Worm (Caenorhabditis elegans) whole organism, late embryonic: ENCODE measurements around the gene cpr-9.

Experiments
- C38D4.7 ChIP-seq: fragments of 200-800 bp; sonication (Bioruptor generic); optimal IDR thresholded peaks from 2 replicates; lab custom pipeline; 2018; ENCODE audit warnings: mild to moderate bottlenecking, missing genetic modification characterization, moderate library complexity, missing compliant biosample characterization
- K02D7.2 ChIP-seq: sonication (generic microtip); optimal IDR thresholded peaks from 2 replicates; lab custom pipeline; 2017; ENCODE audit warnings: mild to moderate bottlenecking, missing genetic modification characterization, missing compliant biosample characterization
- K09A11.1 ChIP-seq: sonication (generic microtip); optimal IDR thresholded peaks from 2 replicates; lab custom pipeline; 2017; ENCODE audit warnings: antibody characterized with exemption, mild to moderate bottlenecking, missing genetic modification characterization, missing compliant biosample characterization; ENCODE audit not compliant: insufficient read depth
- Y22D7AL.16 ChIP-seq: sonication (generic microtip); optimal IDR thresholded peaks from 2 replicates; lab custom pipeline; 2016; ENCODE audit warnings: missing genetic modification characterization, missing compliant biosample characterization
- ahr-1 ChIP-seq: sonication (generic microtip); optimal IDR thresholded peaks from 2 replicates; lab custom pipeline; 2016; ENCODE audit warnings: missing genetic modification characterization, missing compliant biosample characterization
- ceh-18 ChIP-seq: sonication (generic microtip); optimal IDR thresholded peaks from 2 replicates; lab custom pipeline; 2016; ENCODE audit warnings: missing genetic modification characterization, missing compliant biosample characterization
- ceh-19 ChIP-seq: fragments of 200-800 bp; sonication (Bioruptor generic); optimal IDR thresholded peaks from 2 replicates; lab custom pipeline; 2018; ENCODE audit warnings: mild to moderate bottlenecking, missing genetic modification characterization, missing compliant biosample characterization
- ceh-30 ChIP-seq: fragments of 150-350 bp; optimal IDR thresholded peaks from 2 replicates; lab custom pipeline; 2014; ENCODE audit warnings: missing biosample characterization, missing genetic modification characterization
- ceh-34 ChIP-seq: sonication (generic microtip); optimal IDR thresholded peaks from 2 replicates; lab custom pipeline; 2016; ENCODE audit warnings: mild to moderate bottlenecking, missing genetic modification characterization, missing compliant biosample characterization
- ceh-48 ChIP-seq: sonication (generic microtip); optimal IDR thresholded peaks from 2 replicates; lab custom pipeline; 2016; ENCODE audit warnings: missing genetic modification characterization, inconsistent platforms, missing compliant biosample characterization
- ceh-9 ChIP-seq: sonication (generic microtip); optimal IDR thresholded peaks from 2 replicates; lab custom pipeline; 2016; ENCODE audit warnings: mild to moderate bottlenecking, missing genetic modification characterization, inconsistent platforms, missing compliant biosample characterization
- dmd-4 ChIP-seq: sonication (generic microtip); optimal IDR thresholded peaks from 2 replicates; lab custom pipeline; 2016; ENCODE audit warnings: borderline replicate concordance, missing genetic modification characterization, missing compliant biosample characterization
- elt-2 ChIP-seq: sonication (generic microtip); optimal IDR thresholded peaks from 2 replicates; lab custom pipeline; 2016; ENCODE audit warnings: missing genetic modification reagents, missing genetic modification characterization, missing compliant biosample characterization
- elt-4 ChIP-seq: sonication (generic microtip); optimal IDR thresholded peaks from 2 replicates; lab custom pipeline; 2016; ENCODE audit warnings: missing genetic modification characterization, missing compliant biosample characterization
- fkh-10 ChIP-seq: fragments of 150-350 bp; optimal IDR thresholded peaks from 2 replicates; lab custom pipeline; 2014; ENCODE audit warnings: missing biosample characterization, missing genetic modification reagents, missing genetic modification characterization
- gmeb-2 ChIP-seq: sonication (generic microtip); optimal IDR thresholded peaks from 2 replicates; lab custom pipeline; 2016; ENCODE audit warnings: missing genetic modification characterization, inconsistent platforms, missing compliant biosample characterization
- lim-6 ChIP-seq: sonication (generic microtip); optimal IDR thresholded peaks from 2 replicates; lab custom pipeline; 2016; ENCODE audit warnings: missing genetic modification characterization, missing compliant biosample characterization
- lin-11 ChIP-seq: fragments of 200-800 bp; sonication (Bioruptor generic); optimal IDR thresholded peaks from 2 replicates; lab custom pipeline; 2018; ENCODE audit warnings: mild to moderate bottlenecking, missing genetic modification characterization, missing compliant biosample characterization
- madf-2 ChIP-seq: sonication (generic microtip); optimal IDR thresholded peaks from 2 replicates; lab custom pipeline; 2017; ENCODE audit warnings: missing genetic modification characterization, missing compliant biosample characterization
- nfya-1 ChIP-seq: sonication (generic microtip); optimal IDR thresholded peaks from 2 replicates; lab custom pipeline; 2017; ENCODE audit warnings: missing genetic modification characterization, mild to moderate bottlenecking, missing compliant biosample characterization, antibody characterized with exemption, moderate library complexity
- pag-3 ChIP-seq: sonication (generic microtip); optimal IDR thresholded peaks from 2 replicates; lab custom pipeline; 2016; ENCODE audit warnings: missing compliant biosample characterization, missing genetic modification characterization, borderline replicate concordance
- pax-1 ChIP-seq: fragments of 150-350 bp; optimal IDR thresholded peaks from 2 replicates; lab custom pipeline; 2014; ENCODE audit warnings: missing biosample characterization, missing genetic modification characterization
- pha-2 ChIP-seq: sonication (generic microtip); optimal IDR thresholded peaks from 2 replicates; lab custom pipeline; 2017; ENCODE audit warnings: mild to moderate bottlenecking, missing genetic modification characterization, missing compliant biosample characterization
- pqm-1 ChIP-seq: sonication (generic microtip); optimal IDR thresholded peaks from 2 replicates; lab custom pipeline; 2016; ENCODE audit warnings: missing genetic modification characterization, missing compliant biosample characterization
- sdc-2 ChIP-seq: sonication (generic microtip); optimal IDR thresholded peaks from 2 replicates; lab custom pipeline; 2016; ENCODE audit warnings: missing genotype, missing genetic modification characterization, missing compliant biosample characterization
- sox-4 ChIP-seq: sonication (generic microtip); optimal IDR thresholded peaks from 2 replicates; lab custom pipeline; 2017; ENCODE audit warnings: mild to moderate bottlenecking, missing genetic modification characterization, inconsistent platforms, missing compliant biosample characterization
- tbx-2 ChIP-seq: sonication (generic microtip); optimal IDR thresholded peaks from 2 replicates; lab custom pipeline; 2016; ENCODE audit warnings: missing genetic modification characterization, missing compliant biosample characterization
- tbx-7 ChIP-seq: sonication (generic microtip); optimal IDR thresholded peaks from 2 replicates; lab custom pipeline; 2016; ENCODE audit warnings: missing genotype, missing genetic modification characterization, missing compliant biosample characterization
- ttx-3 ChIP-seq: sonication (generic microtip); optimal IDR thresholded peaks from 2 replicates; lab custom pipeline; 2016; ENCODE audit warnings: missing genetic modification reagents, missing genetic modification characterization, missing compliant biosample characterization
- unc-42 ChIP-seq: sonication (generic microtip); optimal IDR thresholded peaks from 2 replicates; lab custom pipeline; 2016; ENCODE audit warnings: missing genotype, missing genetic modification characterization, missing compliant biosample characterization
- unc-55 ChIP-seq: sonication (generic microtip); optimal IDR thresholded peaks from 2 replicates; lab custom pipeline; 2017; ENCODE audit warnings: missing biosample characterization, missing genetic modification reagents, missing genetic modification characterization
- ztf-16 ChIP-seq: sonication (generic microtip); optimal IDR thresholded peaks from 2 replicates; lab custom pipeline; 2017; ENCODE audit warnings: missing genetic modification characterization, missing compliant biosample characterization

Gene cpr-9

DNA sequence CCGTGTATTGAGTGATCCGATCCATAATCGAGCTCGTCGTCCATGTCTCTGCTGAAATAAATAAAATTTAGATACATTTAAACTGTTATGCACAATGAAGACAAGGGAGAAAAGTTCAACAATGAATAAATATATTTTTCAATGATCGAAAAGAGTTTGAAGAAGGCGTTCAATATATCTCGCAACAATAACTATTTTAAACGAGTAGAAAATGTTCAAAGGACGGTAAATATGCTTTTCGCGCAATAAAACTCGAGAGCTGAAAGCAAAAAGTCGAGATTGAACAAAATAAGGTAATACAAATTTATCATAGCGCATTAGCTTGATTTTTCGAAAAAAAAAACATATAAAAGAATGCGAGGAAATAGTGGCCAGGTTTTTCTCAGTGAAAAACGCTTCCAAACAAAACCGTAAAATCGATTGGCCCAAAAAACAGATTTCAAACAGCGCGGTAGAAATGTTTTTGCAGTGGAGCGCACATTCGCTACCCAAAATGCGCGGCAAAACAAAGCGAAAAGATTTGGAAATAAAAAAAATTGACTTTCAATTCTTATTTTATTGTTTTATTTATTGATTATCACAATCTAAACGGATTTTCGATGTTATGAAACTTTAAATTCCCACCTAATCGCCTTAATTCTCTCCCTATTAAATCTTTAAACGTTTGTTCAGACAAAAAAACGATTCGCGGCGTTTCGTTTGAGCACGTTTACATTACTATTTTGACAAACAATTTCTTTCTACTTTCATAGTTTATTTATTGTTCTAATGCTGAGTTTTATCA, 38.2 kb downstream of the cpr-9 start, which contains the start of the genes kup-1 and F10C2.4:
TSS of gene kup-1 (minus strand) at position 51 of the 784 bp plus-strand sequence.
TSS of gene F10C2.4 (plus strand) at position 734 of the 784 bp plus-strand sequence.
- peak; percentile 28 for TF ChIP-seq ceh-48 (tag; lab: Kevin White, UChicago)
- peak; percentile 12 for TF ChIP-seq nfya-1 (tag; lab: Kevin White, UChicago)
- no peak for TF ChIP-seq lin-11 (tag; lab: Kevin White, UChicago)
- TF ChIP-seq unc-55 (GFP tag; lab: Kevin White, UChicago): peak; percentile 40

DNA sequence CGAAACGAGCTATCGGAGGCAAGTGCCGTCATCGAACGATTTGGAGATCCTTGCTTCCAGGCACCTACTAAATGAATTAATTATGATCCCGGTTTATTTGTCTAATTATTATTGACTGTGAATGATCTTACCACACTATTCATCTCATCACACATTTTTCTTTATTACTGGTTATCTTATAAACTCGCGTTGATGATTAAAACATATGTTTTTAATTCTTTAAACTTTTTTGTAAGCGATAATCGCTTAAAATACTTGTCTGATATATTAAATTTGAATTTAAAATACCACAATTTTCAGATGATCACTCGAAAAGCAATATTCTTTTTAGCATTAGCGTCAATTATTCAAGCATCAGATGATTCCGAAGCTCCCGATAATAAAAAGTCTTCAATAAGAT, 42.3 kb downstream of the cpr-9 start, which contains the start of gene F10C2.5:
TSS of gene F10C2.5 (plus strand) at position 301 of the 400 bp plus-strand sequence.
- TF ChIP-seq lin-11 (tag; lab: Kevin White, UChicago): no peak
- TF ChIP-seq Y22D7AL.16: no peak
- TF ChIP-seq tbx-2 (tag; lab: Kevin White, UChicago): no peak
- no peak for TF ChIP-seq unc-42 (tag; lab: Kevin White, UChicago)
- TF ChIP-seq ceh-48 (tag; lab: Kevin White, UChicago): no peak
- no peak for TF ChIP-seq ceh-19 (GFP tag; lab: Kevin White, UChicago)
- no peak for TF ChIP-seq ceh-30 (tag; lab: Kevin White, UChicago)
- TF ChIP-seq sdc-2 (tag; lab: Kevin White, UChicago): no peak
- no peak for TF ChIP-seq ceh-34 (tag; lab: Kevin White, UChicago)
- no peak for TF ChIP-seq madf-2 (tag; lab: Kevin White, UChicago)
- TF ChIP-seq elt-2 (tag; lab: Kevin White, UChicago): no peak
- no peak for TF ChIP-seq ceh-18 (tag; lab: Kevin White, UChicago)
- TF ChIP-seq pqm-1 (tag; lab: Kevin White, UChicago): no peak
- no peak for TF ChIP-seq pag-3 (tag; lab: Kevin White, UChicago)
- TF ChIP-seq, all 69 proteins: peak for 0

DNA sequence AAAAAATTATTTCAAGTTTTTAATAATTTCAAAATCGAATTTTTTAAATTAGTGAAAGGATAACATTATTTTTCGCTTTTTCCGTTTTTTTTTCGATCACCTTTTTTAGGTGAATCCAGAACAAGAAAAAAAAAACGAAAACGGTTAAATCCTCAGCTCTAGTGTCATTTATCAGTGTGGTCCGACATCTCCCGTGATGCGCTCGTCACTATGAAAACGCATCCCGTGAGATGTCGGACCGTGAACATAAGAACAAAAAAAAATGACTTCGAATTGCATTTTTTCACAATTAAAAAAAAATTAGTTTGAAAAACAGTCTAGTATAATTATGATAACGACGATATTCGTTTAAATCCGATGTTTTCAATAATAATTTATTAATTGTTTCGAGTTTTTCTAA, 44.9 kb downstream of the cpr-9 start:
- TF ChIP-seq fkh-10: no peak
- TF ChIP-seq pax-1 (tag; lab: Kevin White, UChicago): no peak
- no peak for TF ChIP-seq sox-4 (tag; lab: Kevin White, UChicago)
- no peak for TF ChIP-seq ceh-30 (tag; lab: Kevin White, UChicago)
- no peak for TF ChIP-seq elt-4 (tag; lab: Kevin White, UChicago)
- TF ChIP-seq lim-6 (tag; lab: Kevin White, UChicago): no peak
- TF ChIP-seq ttx-3 (tag; lab: Kevin White, UChicago): no peak
- TF ChIP-seq dmd-4: no peak
- no peak for TF ChIP-seq unc-55 (GFP tag; lab: Kevin White, UChicago)
- no peak for TF ChIP-seq K09A11.1 (tag; lab: Kevin White, UChicago)
- TF ChIP-seq gmeb-2 (tag; lab: Kevin White, UChicago): no peak
- TF ChIP-seq C38D4.7: no peak
- no peak for TF ChIP-seq pha-2 (tag; lab: Kevin White, UChicago)
- no peak for TF ChIP-seq ahr-1 (tag; lab: Kevin White, UChicago)
- no peak for TF ChIP-seq tbx-7 (tag; lab: Kevin White, UChicago)
- TF ChIP-seq ztf-16 (tag; lab: Kevin White, UChicago): no peak
- no peak for TF ChIP-seq nfya-1 (tag; lab: Kevin White, UChicago)

DNA sequence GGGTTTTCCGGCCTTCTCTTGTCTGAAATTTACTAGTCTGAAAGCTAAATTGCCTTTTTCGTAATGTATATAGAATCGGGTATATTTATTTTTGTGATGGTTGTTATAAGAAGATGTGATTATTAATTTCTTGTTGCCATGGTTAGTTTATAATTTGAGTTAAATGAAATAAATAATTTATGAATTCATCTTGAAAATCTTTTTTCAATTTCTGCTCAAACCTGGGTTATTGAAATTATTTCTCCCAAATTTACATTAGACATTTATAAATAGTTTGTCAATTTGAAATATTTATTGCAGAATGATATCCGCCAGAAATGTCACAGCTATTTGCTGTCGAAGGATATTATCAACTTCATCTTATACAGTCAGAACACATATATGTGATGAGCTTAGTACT, 45.6 kb downstream of the cpr-9 start, which contains the start of gene dars-2:
TSS of gene dars-2 (plus strand) at position 301 of the 400 bp plus-strand sequence.
- no peak for TF ChIP-seq nfya-1 (tag; lab: Kevin White, UChicago)
- TF ChIP-seq, all 69 proteins: peak for 0

DNA sequence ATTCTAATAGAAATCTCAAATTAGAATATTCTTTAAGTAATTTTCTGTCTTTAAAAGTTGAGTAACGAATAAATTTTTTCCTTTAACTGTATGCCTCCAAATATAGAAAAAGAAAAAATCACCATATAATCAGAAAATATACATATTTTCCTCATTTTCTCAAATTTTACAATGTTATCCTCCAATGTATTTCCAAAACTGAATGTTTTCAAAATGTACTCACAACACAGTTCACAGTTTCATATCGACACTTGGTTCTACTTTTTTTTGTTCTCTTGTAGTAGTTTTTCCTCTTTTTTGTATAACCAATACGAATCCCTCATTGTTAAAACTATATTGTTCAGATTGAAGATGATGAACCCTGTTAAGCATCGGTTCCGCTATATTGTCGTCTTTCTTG, 50.7 kb downstream of the cpr-9 start, which contains the start of gene F10C2.7:
TSS of gene F10C2.7 (plus strand) at position 301 of the 400 bp plus-strand sequence.
- TF ChIP-seq unc-42 (tag; lab: Kevin White, UChicago): no peak
- TF ChIP-seq elt-4 (tag; lab: Kevin White, UChicago): no peak
- TF ChIP-seq gmeb-2 (tag; lab: Kevin White, UChicago): no peak
- TF ChIP-seq K02D7.2: no peak
- no peak for TF ChIP-seq nfya-1 (tag; lab: Kevin White, UChicago)
- TF ChIP-seq ceh-9 (tag; lab: Kevin White, UChicago): no peak
